Worm (Caenorhabditis elegans) whole organism, L1 larva: ENCODE data around the gene str-185.
A peak's percentile ranks its signal among the peaks of the same experiment; 100 is the strongest.

ENCODE experiments used
- C04F5.9 ChIP-seq: sonication (generic microtip); optimal IDR thresholded peaks from 2 replicates; lab custom pipeline; 2016; ENCODE audit warnings: missing genetic modification characterization, missing compliant biosample characterization
- Y116A8C.19 ChIP-seq: sonication (generic microtip); optimal IDR thresholded peaks from 2 replicates; lab custom pipeline; 2016; ENCODE audit warnings: missing compliant biosample characterization, missing genetic modification characterization, borderline replicate concordance
- alr-1 ChIP-seq: fragments of 200-800 bp; sonication (Bioruptor generic); optimal IDR thresholded peaks from 2 replicates; lab custom pipeline; 2018; ENCODE audit warnings: borderline replicate concordance, mild to moderate bottlenecking, missing genetic modification characterization, missing compliant biosample characterization
- aly-2 ChIP-seq: fragments of 150-350 bp; optimal IDR thresholded peaks from 2 replicates; lab custom pipeline; 2014; ENCODE audit warnings: missing biosample characterization, missing genetic modification characterization
- ama-1 ChIP-seq: fragments of 150-350 bp; optimal IDR thresholded peaks from 2 replicates; lab custom pipeline; 2014
- ceh-82 ChIP-seq, 3 experiments: fragments of 150-350 bp in 1 of 3; sonication (generic microtip) in 2 of 3; optimal IDR thresholded peaks; 2 replicates each; lab custom pipeline; 2014 to 2017; ENCODE audit warnings: missing biosample characterization in 3 of 3, missing genetic modification characterization in 3 of 3
- ces-1 ChIP-seq: fragments of 150-350 bp; optimal IDR thresholded peaks from 2 replicates; lab custom pipeline; 2014; ENCODE audit warnings: missing biosample characterization, missing genetic modification reagents, missing genetic modification characterization
- efl-1 ChIP-seq, 4 experiments: fragments of 150-350 bp; optimal IDR thresholded peaks in 3 of 4; peaks in 1 of 4; 1 replicate in 1 of 4; 2 replicates in 3 of 4; lab custom pipeline; 2014; ENCODE audit warnings: missing biosample characterization in 2 of 4, missing genetic modification characterization in 2 of 4, missing genetic modification reagents in 2 of 4
- egl-13 ChIP-seq: sonication (generic microtip); optimal IDR thresholded peaks from 2 replicates; lab custom pipeline; 2016; ENCODE audit warnings: missing genotype, missing genetic modification reagents, missing genetic modification characterization, missing compliant biosample characterization
- elt-2 ChIP-seq: sonication (generic microtip); optimal IDR thresholded peaks from 2 replicates; lab custom pipeline; 2016; ENCODE audit warnings: missing genetic modification characterization, mild to moderate bottlenecking, inconsistent platforms, missing compliant biosample characterization, missing genetic modification reagents
- elt-3 ChIP-seq, 6 experiments: fragments of 150-350 bp in 1 of 6; sonication (generic microtip); optimal IDR thresholded peaks; 2 replicates each; lab custom pipeline; 2017 to 2018; ENCODE audit warnings: missing biosample characterization in 6 of 6, missing genetic modification characterization in 6 of 6, inconsistent platforms in 1 of 6
- fos-1 ChIP-seq: fragments of 150-350 bp; optimal IDR thresholded peaks from 2 replicates; lab custom pipeline; 2014; ENCODE audit warnings: missing biosample characterization, missing genetic modification characterization
- hpl-2 ChIP-seq: fragments of 150-350 bp; optimal IDR thresholded peaks from 2 replicates; lab custom pipeline; 2014; ENCODE audit warnings: missing biosample characterization, missing genetic modification reagents, missing genetic modification characterization
- jun-1 ChIP-seq: fragments of 150-350 bp; optimal IDR thresholded peaks from 2 replicates; lab custom pipeline; 2014; ENCODE audit warnings: missing biosample characterization, missing genetic modification reagents, missing genetic modification characterization
- lin-13 ChIP-seq: fragments of 150-350 bp; optimal IDR thresholded peaks from 2 replicates; lab custom pipeline; 2014; ENCODE audit warnings: missing biosample characterization, missing genetic modification reagents, missing genetic modification characterization
- lin-14 ChIP-seq: fragments of 200-800 bp; sonication (Bioruptor generic); optimal IDR thresholded peaks from 2 replicates; lab custom pipeline; 2018; ENCODE audit warnings: mild to moderate bottlenecking, missing genetic modification characterization, moderate library complexity, missing compliant biosample characterization
- lsy-2 ChIP-seq, 2 experiments: fragments of 150-350 bp; optimal IDR thresholded peaks; 2 replicates each; lab custom pipeline; 2014; ENCODE audit warnings: missing biosample characterization in 2 of 2, missing genetic modification characterization in 2 of 2
- mdl-1 ChIP-seq, 2 experiments: fragments of 150-350 bp; optimal IDR thresholded peaks; 2 replicates each; lab custom pipeline; 2014 to 2017; ENCODE audit warnings: missing biosample characterization in 2 of 2, missing genetic modification characterization in 2 of 2, inconsistent platforms in 1 of 2
- mep-1 ChIP-seq: fragments of 150-350 bp; optimal IDR thresholded peaks from 2 replicates; lab custom pipeline; 2014; ENCODE audit warnings: missing biosample characterization, missing genetic modification characterization
- nhr-12 ChIP-seq: sonication (generic microtip); optimal IDR thresholded peaks from 2 replicates; lab custom pipeline; 2017; ENCODE audit warnings: missing biosample characterization, missing genetic modification characterization
- nhr-19 ChIP-seq: fragments of 200-800 bp; sonication (Bioruptor generic); conservative IDR thresholded peaks from 2 replicates; pipeline ENCODE4 v1.3.6; 2022; ENCODE audit warnings: missing genetic modification characterization, missing compliant biosample characterization
- nhr-20 ChIP-seq: sonication (generic microtip); optimal IDR thresholded peaks from 2 replicates; lab custom pipeline; 2016; ENCODE audit warnings: mild to moderate bottlenecking, missing genetic modification characterization, missing compliant biosample characterization
- nhr-237 ChIP-seq: fragments of 150-350 bp; optimal IDR thresholded peaks from 2 replicates; lab custom pipeline; 2014; ENCODE audit warnings: missing biosample characterization, missing genetic modification characterization
- nhr-28 ChIP-seq: fragments of 150-350 bp; optimal IDR thresholded peaks from 2 replicates; lab custom pipeline; 2014; ENCODE audit warnings: missing biosample characterization, missing genetic modification characterization
- nhr-47 ChIP-seq: sonication (generic microtip); optimal IDR thresholded peaks from 2 replicates; lab custom pipeline; 2016; ENCODE audit warnings: mild to moderate bottlenecking, missing genetic modification characterization, moderate library complexity, missing compliant biosample characterization
- nhr-71 ChIP-seq: sonication (generic microtip); optimal IDR thresholded peaks from 2 replicates; lab custom pipeline; 2016; ENCODE audit warnings: mild to moderate bottlenecking, missing genetic modification characterization, moderate library complexity, missing compliant biosample characterization
- nhr-76 ChIP-seq: sonication (generic microtip); optimal IDR thresholded peaks from 2 replicates; lab custom pipeline; 2017; ENCODE audit warnings: missing biosample characterization, missing genetic modification characterization
- nhr-77 ChIP-seq: fragments of 150-350 bp; optimal IDR thresholded peaks from 2 replicates; lab custom pipeline; 2014; ENCODE audit warnings: missing biosample characterization, missing genetic modification characterization
- nhr-84 ChIP-seq: sonication (generic microtip); optimal IDR thresholded peaks from 2 replicates; lab custom pipeline; 2017; ENCODE audit warnings: missing biosample characterization, missing genetic modification characterization
- nhr-85 ChIP-seq: sonication (generic microtip); peaks from one replicate; lab custom pipeline; 2016; ENCODE audit warnings: missing genetic modification characterization, inconsistent platforms, missing compliant biosample characterization
- pax-3 ChIP-seq: fragments of 200-800 bp; sonication (Bioruptor generic); optimal IDR thresholded peaks from 2 replicates; lab custom pipeline; 2018; ENCODE audit warnings: mild to moderate bottlenecking, missing genetic modification characterization, moderate library complexity, missing compliant biosample characterization
- rnt-1 ChIP-seq: sonication (generic microtip); optimal IDR thresholded peaks from 2 replicates; lab custom pipeline; 2016; ENCODE audit warnings: mild to moderate bottlenecking, missing genetic modification characterization, moderate library complexity, missing compliant biosample characterization
- snu-23 ChIP-seq: sonication (generic microtip); optimal IDR thresholded peaks from 2 replicates; lab custom pipeline; 2016; ENCODE audit warnings: missing genetic modification characterization, missing compliant biosample characterization
- sox-4 ChIP-seq: sonication (generic microtip); optimal IDR thresholded peaks from 2 replicates; lab custom pipeline; 2016; ENCODE audit warnings: missing genetic modification characterization, missing compliant biosample characterization
- sptf-1 ChIP-seq: fragments of 150-350 bp; optimal IDR thresholded peaks from 2 replicates; lab custom pipeline; 2014; ENCODE audit warnings: missing biosample characterization, missing genetic modification characterization
- tbx-2 ChIP-seq: sonication (generic microtip); optimal IDR thresholded peaks from 2 replicates; lab custom pipeline; 2016; ENCODE audit warnings: missing genetic modification characterization, missing compliant biosample characterization
- tlp-1 ChIP-seq: fragments of 150-350 bp; optimal IDR thresholded peaks from 2 replicates; lab custom pipeline; 2014; ENCODE audit warnings: missing biosample characterization, missing genetic modification characterization
- unc-62 ChIP-seq: fragments of 150-350 bp; optimal IDR thresholded peaks from 2 replicates; lab custom pipeline; 2014; ENCODE audit warnings: missing biosample characterization, missing genetic modification reagents, missing genetic modification characterization
- unc-86 ChIP-seq: sonication (generic microtip); optimal IDR thresholded peaks from 2 replicates; lab custom pipeline; 2016; ENCODE audit warnings: missing genetic modification characterization, missing compliant biosample characterization
- unc-98 ChIP-seq: fragments of 200-800 bp; sonication (Bioruptor generic); IDR thresholded peaks from 2 replicates; pipeline ENCODE4 v1.3.6; 2022; ENCODE audit warnings: missing genetic modification characterization, missing compliant biosample characterization
- xbp-1 ChIP-seq: sonication (generic microtip); optimal IDR thresholded peaks from 2 replicates; lab custom pipeline; 2016; ENCODE audit warnings: missing genetic modification characterization, missing compliant biosample characterization
- zag-1 ChIP-seq: fragments of 150-350 bp; optimal IDR thresholded peaks from 2 replicates; lab custom pipeline; 2014; ENCODE audit warnings: missing biosample characterization, missing genetic modification characterization
- zip-4 ChIP-seq: fragments of 200-800 bp; sonication (Bioruptor generic); optimal IDR thresholded peaks from 2 replicates; lab custom pipeline; 2018; ENCODE audit warnings: mild to moderate bottlenecking, missing genetic modification characterization, moderate library complexity, missing compliant biosample characterization
- ztf-11 ChIP-seq, 2 experiments: sonication (generic microtip); optimal IDR thresholded peaks; 2 replicates each; lab custom pipeline; 2016 to 2017; ENCODE audit warnings: missing genetic modification characterization in 2 of 2, missing biosample characterization in 1 of 2, missing compliant biosample characterization in 1 of 2
- ztf-4 ChIP-seq: fragments of 150-350 bp; optimal IDR thresholded peaks from 2 replicates; lab custom pipeline; 2014; ENCODE audit warnings: missing biosample characterization, missing genetic modification characterization

str-185 gene

ce11 chrIV:4449439-4449838 lies 19.6 kb upstream of the str-185 start, which contains the start of gene R08C7.12:
Gene R08C7.12, plus strand, starts transcription at chrIV:4449739.
- TF ChIP-seq ztf-4 (tag; lab: Kevin White, UChicago) (no peak), tlp-1 (tag; lab: Kevin White, UChicago) (no peak), ama-1 (lab: Kevin White, UChicago) (no peak)
- TF ChIP-seq, all 84 proteins: peak for 0

- TF ChIP-seq efl-1 (optimal IDR thresholded peaks at IDR 0.05; lab: Kevin White, UChicago), result no peak
- TF ChIP-seq efl-1 (GFP tag; optimal IDR thresholded peaks at IDR 0.05 in 1 of 2; lab: Kevin White, UChicago), result peak in 1 of 2 experiments; percentile 52
- no peak for TF ChIP-seq nhr-12 (tag; lab: Kevin White, UChicago)
- TF ChIP-seq alr-1 (tag; lab: Kevin White, UChicago), result peak; percentile 88
Measured at ce11 chrIV:4448343-4448742, 18.5 kb upstream of the str-185 start.

ce11 chrIV:4447367-4447766 lies 17.6 kb upstream of the str-185 start:
- TF ChIP-seq zip-4 (no peak), nhr-84 (no peak), ceh-82 (tag; optimal IDR thresholded peaks at IDR 0.05; lab: Kevin White, UChicago) (no peak), lin-13 (no peak), pax-3 (no peak), ces-1 (GFP tag; lab: Kevin White, UChicago) (no peak), nhr-19 (GFP tag; lab: Robert Waterston, UW) (no peak)

ce11 chrIV:4447284-4447366 lies 17.3 kb upstream of the str-185 start, which contains the start of gene chat-1:
Gene chat-1, plus strand, starts transcription at chrIV:4447331.
- TF ChIP-seq unc-98 (GFP tag; lab: Robert Waterston, UW) (no peak), nhr-28 (no peak), sptf-1 (tag; lab: Kevin White, UChicago) (no peak), Y116A8C.19 (no peak), egl-13 (no peak), tbx-2 (tag; lab: Kevin White, UChicago) (no peak), nhr-71 (tag; lab: Kevin White, UChicago) (no peak), nhr-237 (tag; lab: Kevin White, UChicago) (no peak), nhr-77 (tag; lab: Kevin White, UChicago) (no peak), rnt-1 (tag; lab: Kevin White, UChicago) (no peak), unc-86 (no peak)

- TF ChIP-seq unc-86 (no peak), unc-62 (GFP tag; lab: Kevin White, UChicago) (no peak), nhr-76 (tag; lab: Kevin White, UChicago) (no peak), zip-4 (peak; percentile 2), lsy-2 (tag; optimal IDR thresholded peaks at IDR 0.05; lab: Kevin White, UChicago) (peak; percentile 62 to 82), nhr-28 (no peak), pax-3 (no peak), alr-1 (tag; lab: Kevin White, UChicago) (no peak), aly-2 (peak; percentile 16), nhr-77 (tag; lab: Kevin White, UChicago) (peak; percentile 37), nhr-20 (peak; percentile 54), lin-14 (peak; percentile 58), hpl-2 (GFP tag; lab: Kevin White, UChicago) (peak; percentile 10), nhr-85 (tag; lab: Kevin White, UChicago) (peak; percentile 39), mdl-1 (tag; optimal IDR thresholded peaks at IDR 0.05; lab: Kevin White, UChicago) (peak in 1 of 2 experiments; percentile 43), sox-4 (no peak), ztf-11 (tag; optimal IDR thresholded peaks at IDR 0.05; lab: Kevin White, UChicago) (peak in 1 of 2 experiments; percentile 23), lin-13 (no peak), fos-1 (peak; percentile 34), tbx-2 (tag; lab: Kevin White, UChicago) (no peak), C04F5.9 (tag; lab: Kevin White, UChicago) (no peak), elt-3 (tag; optimal IDR thresholded peaks at IDR 0.05; lab: Kevin White, UChicago) (peak in 1 of 6 experiments; percentile 15), snu-23 (peak; percentile 44), nhr-84 (no peak), mep-1 (peak; percentile 72), nhr-71 (tag; lab: Kevin White, UChicago) (peak; percentile 63), elt-2 (tag; lab: Kevin White, UChicago) (no peak), nhr-47 (tag; lab: Kevin White, UChicago) (peak; percentile 35), nhr-19 (GFP tag; lab: Robert Waterston, UW) (peak; percentile 26; the same call in 1 of the 2 replicates), ceh-82 (tag; optimal IDR thresholded peaks at IDR 0.05; lab: Kevin White, UChicago) (peak in 2 of 3 experiments; percentile 16), jun-1 (peak; percentile 47), zag-1 (tag; lab: Kevin White, UChicago) (no peak), xbp-1 (tag; lab: Kevin White, UChicago) (peak; percentile 21)
Measured at ce11 chrIV:4446884-4447283, 17.1 kb upstream of the str-185 start.
